Worm (Caenorhabditis elegans) whole organism, early embryonic: ENCODE data around the gene H35B03.2.

ENCODE experiments used
- B0310.2 ChIP-seq: sonication (generic microtip); optimal IDR thresholded peaks from 2 replicates; lab custom pipeline; 2016; ENCODE audit warnings: mild to moderate bottlenecking, missing genetic modification characterization, missing compliant biosample characterization
- F13C5.2 ChIP-seq: sonication (generic microtip); optimal IDR thresholded peaks from 2 replicates; lab custom pipeline; 2017; ENCODE audit warnings: mild to moderate bottlenecking, missing genetic modification characterization, inconsistent platforms, missing compliant biosample characterization
- aly-1 ChIP-seq: sonication (generic microtip); optimal IDR thresholded peaks from 2 replicates; lab custom pipeline; 2016; ENCODE audit warnings: missing genetic modification characterization, missing compliant biosample characterization
- ama-1 ChIP-seq: fragments of 150-350 bp; optimal IDR thresholded peaks from 2 replicates; lab custom pipeline; 2014
- ets-7 ChIP-seq: sonication (generic microtip); optimal IDR thresholded peaks from 2 replicates; lab custom pipeline; 2016; ENCODE audit warnings: missing genotype, missing genetic modification characterization, missing compliant biosample characterization
- flt-1 ChIP-seq: fragments of 200-800 bp; sonication (Bioruptor generic); IDR thresholded peaks from 2 replicates; pipeline ENCODE4 v1.3.6; 2022; ENCODE audit warnings: missing genetic modification characterization, missing compliant biosample characterization
- hmg-4 ChIP-seq: fragments of 200-800 bp; sonication (Bioruptor generic); optimal IDR thresholded peaks from 2 replicates; lab custom pipeline; 2018; ENCODE audit warnings: mild to moderate bottlenecking, missing genetic modification characterization, missing compliant biosample characterization
- hnd-1 ChIP-seq: sonication (generic microtip); optimal IDR thresholded peaks from 2 replicates; lab custom pipeline; 2016; ENCODE audit warnings: missing genetic modification characterization, missing compliant biosample characterization
- pes-1 ChIP-seq: fragments of 200-800 bp; sonication (Bioruptor generic); IDR thresholded peaks from 2 replicates; pipeline ENCODE4 v1.3.6; 2022; ENCODE audit warnings: missing genetic modification reagents, missing genetic modification characterization, missing compliant biosample characterization
- scrt-1 ChIP-seq: fragments of 200-800 bp; sonication (Bioruptor generic); IDR thresholded peaks from 2 replicates; pipeline ENCODE4 v1.3.6; 2022; ENCODE audit warnings: missing genetic modification characterization, missing compliant biosample characterization
- tbx-11 ChIP-seq: fragments of 200-800 bp; sonication (Bioruptor generic); IDR thresholded peaks from 2 replicates; pipeline ENCODE4 v1.3.6; 2022; ENCODE audit warnings: missing genetic modification characterization, missing compliant biosample characterization

DNA sequence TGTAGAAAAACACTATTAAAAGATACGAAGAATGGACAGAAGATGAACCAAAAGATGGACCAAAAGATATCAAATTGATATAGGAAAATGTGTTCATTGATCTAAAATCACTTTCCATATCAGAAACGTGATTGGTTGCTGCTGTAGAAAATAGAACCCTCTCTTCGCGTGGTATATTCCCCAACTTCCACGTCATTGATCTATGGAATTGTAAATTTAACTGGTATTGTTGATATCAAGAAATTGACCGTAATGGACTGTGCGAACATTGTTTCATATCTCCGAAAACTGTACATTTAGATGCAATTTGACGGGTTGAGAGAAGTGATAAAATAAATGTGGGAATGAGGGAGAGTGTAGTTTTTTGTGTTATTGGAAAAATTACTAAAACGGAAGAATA lies 32.9 kb upstream of the H35B03.2 start:
- TF ChIP-seq F13C5.2, result no peak
- no peak for TF ChIP-seq scrt-1 (GFP tag; lab: Robert Waterston, UW)
- TF ChIP-seq aly-1 (tag; lab: Kevin White, UChicago), result no peak
- TF ChIP-seq flt-1 (GFP tag; lab: Robert Waterston, UW), result no peak
- no peak for TF ChIP-seq tbx-11
- TF ChIP-seq hmg-4, result no peak
- TF ChIP-seq ama-1, result no peak
- no peak for TF ChIP-seq pes-1 (GFP tag; lab: Robert Waterston, UW)
- TF ChIP-seq ets-7 (tag; lab: Kevin White, UChicago), result no peak
- TF ChIP-seq B0310.2 (tag; lab: Kevin White, UChicago), result no peak
- TF ChIP-seq hnd-1 (tag; lab: Kevin White, UChicago), result no peak
